Fruit fly (Drosophila melanogaster): ENCODE data around the gene CG12011.
A peak's percentile ranks its signal among the peaks of the same experiment; 100 is the strongest.

CG12011 gene

dm6 chr3L:1730873-1731272 is 36.5 kb downstream of the CG12011 start, which contains the start of gene drpr (continued):
- TF ChIP-seq hb (GFP tag; IDR thresholded peaks at IDR 0.05; ENCODE audit: partially characterized antibody), result no peak
- TF ChIP-seq Ets97D (GFP tag; optimal IDR thresholded peaks at IDR 0.05), result peak; percentile 68
- no peak for TF ChIP-seq Six4 (GFP tag; optimal IDR thresholded peaks at IDR 0.05)
- no peak for TF ChIP-seq CG9609 (GFP tag; optimal IDR thresholded peaks at IDR 0.05)
- no peak for TF ChIP-seq Xbp1 (GFP tag; optimal IDR thresholded peaks at IDR 0.05)
- TF ChIP-seq Ravus (GFP tag; IDR thresholded peaks at IDR 0.05), result no peak
- TF ChIP-seq CG13624 (GFP tag; optimal IDR thresholded peaks at IDR 0.05), result no peak
- no peak for TF ChIP-seq pan (optimal IDR thresholded peaks at IDR 0.05)
- no peak for TF ChIP-seq pan (GFP tag; optimal IDR thresholded peaks at IDR 0.05 in 1 of 2, IDR thresholded peaks at IDR 0.05 in 1 of 2)
- TF ChIP-seq wek (GFP tag; optimal IDR thresholded peaks at IDR 0.05), result peak; percentile 30
- TF ChIP-seq Mes4 (GFP tag; optimal IDR thresholded peaks at IDR 0.05), result peak; percentile 19
- no peak for TF ChIP-seq CG1832 (GFP tag; optimal IDR thresholded peaks at IDR 0.05)
- TF ChIP-seq CG6272 (GFP tag; IDR thresholded peaks at IDR 0.05), result no peak
- no peak for TF ChIP-seq CG15269 (tag; optimal IDR thresholded peaks at IDR 0.05)
- no peak for TF ChIP-seq dimm (GFP tag; IDR thresholded peaks at IDR 0.05)
- no peak for TF ChIP-seq ro (GFP tag; IDR thresholded peaks at IDR 0.05)
- TF ChIP-seq Rx (GFP tag; IDR thresholded peaks at IDR 0.05), result no peak
- TF ChIP-seq NC2α (GFP tag; optimal IDR thresholded peaks at IDR 0.05), result no peak
- TF ChIP-seq lov (optimal IDR thresholded peaks at IDR 0.05), result no peak
- no peak for TF ChIP-seq lov (GFP tag; IDR thresholded peaks at IDR 0.05)
- TF ChIP-seq Atf-2 (GFP tag; optimal IDR thresholded peaks at IDR 0.05), result no peak
- TF ChIP-seq odd (GFP tag; optimal IDR thresholded peaks at IDR 0.05), result peak; percentile 51
- TF ChIP-seq dpn (GFP tag; optimal IDR thresholded peaks at IDR 0.05), result no peak
- TF ChIP-seq sens (GFP tag), result peak; percentile 84
- no peak for TF ChIP-seq inv (GFP tag; IDR thresholded peaks at IDR 0.05; ENCODE audit: partially characterized antibody)
- peak; percentile 6 for TF ChIP-seq eyg (GFP tag; optimal IDR thresholded peaks at IDR 0.05)
- TF ChIP-seq CG1603 (tag; optimal IDR thresholded peaks at IDR 0.05), result peak; percentile 79
- no peak for TF ChIP-seq CTCF (GFP tag; optimal IDR thresholded peaks at IDR 0.05)
- 0 out of 3 replicates have a peak, but pooled peaks have one; percentile 10 for TF ChIP-seq zfh1 (GFP tag; IDR thresholded peaks at IDR 0.05)
- TF ChIP-seq Abd-B (GFP tag; optimal IDR thresholded peaks at IDR 0.05), result no peak
- TF ChIP-seq zen2 (GFP tag; IDR thresholded peaks at IDR 0.05; ENCODE audit: partially characterized antibody), result no peak
- 0 out of 3 replicates have a peak, but pooled peaks have one; percentile 38 for TF ChIP-seq CG16813 (GFP tag; IDR thresholded peaks at IDR 0.05; ENCODE audit: partially characterized antibody)
- no peak for TF ChIP-seq pfk (GFP tag; optimal IDR thresholded peaks at IDR 0.05)
- no peak for TF ChIP-seq CG13424 (tag; optimal IDR thresholded peaks at IDR 0.05)
- no peak for TF ChIP-seq otp (GFP tag; IDR thresholded peaks at IDR 0.05)
- no peak for TF ChIP-seq HLH3B (GFP tag; IDR thresholded peaks at IDR 0.05)
- peak; percentile 7 for TF ChIP-seq CG2120 (GFP tag; optimal IDR thresholded peaks at IDR 0.05)
- TF ChIP-seq vvl (GFP tag; IDR thresholded peaks at IDR 0.05), result peak; percentile 61
- TF ChIP-seq tll (GFP tag; optimal IDR thresholded peaks at IDR 0.05), result no peak
- TF ChIP-seq CG2199 (GFP tag; IDR thresholded peaks at IDR 0.05), result 0 out of 3 replicates have a peak, but pooled peaks have one; percentile 24
- TF ChIP-seq Trl (optimal IDR thresholded peaks at IDR 0.05), result no peak
- TF ChIP-seq Trl (GFP tag; optimal IDR thresholded peaks at IDR 0.05), result peak; percentile 2
- no peak for TF ChIP-seq pho (GFP tag; optimal IDR thresholded peaks at IDR 0.05)
- TF ChIP-seq disco-r (GFP tag; optimal IDR thresholded peaks at IDR 0.05), result no peak
- no peak for TF ChIP-seq CG8089 (GFP tag; optimal IDR thresholded peaks at IDR 0.05)
- TF ChIP-seq CG2129 (GFP tag; IDR thresholded peaks at IDR 0.05; ENCODE audit: partially characterized antibody), result no peak
- TF ChIP-seq Antp (GFP tag; optimal IDR thresholded peaks at IDR 0.05), result no peak
- TF ChIP-seq Optix (GFP tag; IDR thresholded peaks at IDR 0.05), result no peak
- TF ChIP-seq CG11723 (GFP tag; optimal IDR thresholded peaks at IDR 0.05), result no peak
- no peak for TF ChIP-seq dm (GFP tag; optimal IDR thresholded peaks at IDR 0.05)
- TF ChIP-seq Gsc (GFP tag; IDR thresholded peaks at IDR 0.05), result no peak
- TF ChIP-seq ab (GFP tag; optimal IDR thresholded peaks at IDR 0.05), result no peak
- no peak for TF ChIP-seq CG1602 (GFP tag; optimal IDR thresholded peaks at IDR 0.05)
- no peak for TF ChIP-seq Adf1 (GFP tag; IDR thresholded peaks at IDR 0.05)
